Fruit fly (Drosophila melanogaster) whole organism: ENCODE data around the gene CG13062.

Experiments used
- CG8478 ChIP-seq: fragments of >200 bp; optimal IDR thresholded peaks from 2 replicates; lab custom pipeline; 2018; ENCODE audit warnings: inconsistent platforms
- Dll ChIP-seq: fragments of >200 bp; optimal IDR thresholded peaks from 2 replicates; lab custom pipeline; 2017
- EcR ChIP-seq, 2 experiments: fragments of >200 bp; optimal IDR thresholded peaks; 2 replicates each; lab custom pipeline; 2017; ENCODE audit warnings: missing biosample characterization in 2 of 2, missing genetic modification characterization in 2 of 2, missing genetic modification reagents in 2 of 2
- pan ChIP-seq: fragments of >200 bp; optimal IDR thresholded peaks from 2 replicates; lab custom pipeline; 2017
- psq ChIP-seq: fragments of >200 bp; optimal IDR thresholded peaks from 2 replicates; lab custom pipeline; 2017
- usp ChIP-seq: fragments of >200 bp; optimal IDR thresholded peaks from 2 replicates; lab custom pipeline; 2017; ENCODE audit warnings: missing biosample characterization, missing genetic modification characterization, mixed read lengths

CG13062 gene

dm6 chr3L:16305820-16306650 lies 8.1 kb upstream of the CG13062 start, which contains the start of the genes CG13043 and CG13063:
Gene CG13043, minus strand, starts transcription at chr3L:16305870.
Gene CG13063, plus strand, starts transcription at chr3L:16306600.
- no peak for TF ChIP-seq psq (lab: Kevin White, UChicago)
- no peak for TF ChIP-seq EcR (GFP tag; optimal IDR thresholded peaks at IDR 0.05; lab: Kevin White, UChicago)
- no peak for TF ChIP-seq pan (lab: Kevin White, UChicago)
- no peak for TF ChIP-seq CG8478
- TF ChIP-seq usp (GFP tag; lab: Kevin White, UChicago), result no peak
- TF ChIP-seq Dll (lab: Kevin White, UChicago), result no peak

dm6 chr3L:16308380-16308779 lies 5.7 kb upstream of the CG13062 start, which contains the start of gene CG13042:
Gene CG13042, minus strand, starts transcription at chr3L:16308480.
- TF ChIP-seq pan (lab: Kevin White, UChicago), result no peak
- no peak for TF ChIP-seq Dll (lab: Kevin White, UChicago)
- TF ChIP-seq usp (GFP tag; lab: Kevin White, UChicago), result no peak
- TF ChIP-seq EcR (GFP tag; optimal IDR thresholded peaks at IDR 0.05; lab: Kevin White, UChicago), result no peak
- TF ChIP-seq CG8478, result no peak
- no peak for TF ChIP-seq psq (lab: Kevin White, UChicago)

- TF ChIP-seq CG8478 (no peak), psq (lab: Kevin White, UChicago) (no peak), usp (GFP tag; lab: Kevin White, UChicago) (no peak), Dll (lab: Kevin White, UChicago) (no peak), EcR (GFP tag; optimal IDR thresholded peaks at IDR 0.05; lab: Kevin White, UChicago) (no peak), pan (lab: Kevin White, UChicago) (no peak)
These were observed 4.1 kb upstream of the CG13062 start for dm6 chr3L:16309972-16310371.

- no peak for TF ChIP-seq psq (lab: Kevin White, UChicago)
- no peak for TF ChIP-seq EcR (GFP tag; optimal IDR thresholded peaks at IDR 0.05; lab: Kevin White, UChicago)
- no peak for TF ChIP-seq pan (lab: Kevin White, UChicago)
- no peak for TF ChIP-seq CG8478
- TF ChIP-seq usp (GFP tag; lab: Kevin White, UChicago), result no peak
- TF ChIP-seq Dll (lab: Kevin White, UChicago), result no peak
These were observed 3.6 kb downstream of the CG13062 start, which contains the start of gene Nplp3 for dm6 chr3L:16317724-16318123. Gene Nplp3, plus strand, starts transcription at chr3L:16318024.

dm6 chr3L:16319399-16319906 lies 5.4 kb downstream of the CG13062 start, which contains the start of the genes CG13041 and CG13060:
Gene CG13041, minus strand, starts transcription at chr3L:16319526.
Gene CG13060, plus strand, starts transcription at chr3L:16319856.
- no peak for TF ChIP-seq Dll (lab: Kevin White, UChicago)

dm6 chr3L:16321172-16321571 lies 7.1 kb downstream of the CG13062 start, which contains the start of gene CG42718:
Gene CG42718, minus strand, starts transcription at chr3L:16321272.
- TF ChIP-seq Dll (lab: Kevin White, UChicago), result no peak
- TF ChIP-seq psq (lab: Kevin White, UChicago), result no peak
- TF ChIP-seq usp (GFP tag; lab: Kevin White, UChicago), result no peak
- no peak for TF ChIP-seq EcR (GFP tag; optimal IDR thresholded peaks at IDR 0.05; lab: Kevin White, UChicago)
- TF ChIP-seq pan (lab: Kevin White, UChicago), result no peak

- TF ChIP-seq pan (lab: Kevin White, UChicago), result no peak
- TF ChIP-seq Dll (lab: Kevin White, UChicago), result no peak
- no peak for TF ChIP-seq EcR (GFP tag; optimal IDR thresholded peaks at IDR 0.05; lab: Kevin White, UChicago)
- no peak for TF ChIP-seq CG8478
- TF ChIP-seq psq (lab: Kevin White, UChicago), result no peak
- no peak for TF ChIP-seq usp (GFP tag; lab: Kevin White, UChicago)
These were observed 9.3 kb downstream of the CG13062 start, which contains the start of gene CG13059 for dm6 chr3L:16323372-16323771. Gene CG13059, plus strand, starts transcription at chr3L:16323672.

dm6 chr3L:16326657-16327056 lies 12.6 kb downstream of the CG13062 start, which contains the start of the genes CG13040 and CG13039:
Gene CG13040, minus strand, starts transcription at chr3L:16326757.
Gene CG13039, minus strand, starts transcription at chr3L:16326762.
- TF ChIP-seq EcR (GFP tag; optimal IDR thresholded peaks at IDR 0.05; lab: Kevin White, UChicago) (no peak), psq (lab: Kevin White, UChicago) (no peak), CG8478 (no peak), Dll (lab: Kevin White, UChicago) (no peak), pan (lab: Kevin White, UChicago) (no peak), usp (GFP tag; lab: Kevin White, UChicago) (no peak)

dm6 chr3L:16327776-16328175 lies 13.7 kb downstream of the CG13062 start, which contains the start of gene CG13038:
Gene CG13038, minus strand, starts transcription at chr3L:16327893.
- TF ChIP-seq EcR (GFP tag; optimal IDR thresholded peaks at IDR 0.05; lab: Kevin White, UChicago), result no peak
- TF ChIP-seq Dll (lab: Kevin White, UChicago), result no peak
- TF ChIP-seq usp (GFP tag; lab: Kevin White, UChicago), result no peak
- no peak for TF ChIP-seq pan (lab: Kevin White, UChicago)
- TF ChIP-seq CG8478, result no peak

dm6 chr3L:16328207-16328891 lies 14.3 kb downstream of the CG13062 start, which contains the start of gene CG13058:
Gene CG13058, plus strand, starts transcription at chr3L:16328841.
- TF ChIP-seq pan (lab: Kevin White, UChicago) (no peak), psq (lab: Kevin White, UChicago) (no peak), EcR (GFP tag; optimal IDR thresholded peaks at IDR 0.05; lab: Kevin White, UChicago) (no peak), usp (GFP tag; lab: Kevin White, UChicago) (no peak), Dll (lab: Kevin White, UChicago) (no peak), CG8478 (no peak)

dm6 chr3L:16329495-16329894 lies 15.4 kb downstream of the CG13062 start, which contains the start of gene CG33061:
Gene CG33061, plus strand, starts transcription at chr3L:16329795.
- TF ChIP-seq EcR (GFP tag; optimal IDR thresholded peaks at IDR 0.05; lab: Kevin White, UChicago) (no peak), CG8478 (no peak), pan (lab: Kevin White, UChicago) (no peak), usp (GFP tag; lab: Kevin White, UChicago) (no peak), psq (lab: Kevin White, UChicago) (no peak), Dll (lab: Kevin White, UChicago) (no peak)
